Fruit fly (Drosophila melanogaster): ENCODE measurements around the gene prage.

The prage gene

DNA sequence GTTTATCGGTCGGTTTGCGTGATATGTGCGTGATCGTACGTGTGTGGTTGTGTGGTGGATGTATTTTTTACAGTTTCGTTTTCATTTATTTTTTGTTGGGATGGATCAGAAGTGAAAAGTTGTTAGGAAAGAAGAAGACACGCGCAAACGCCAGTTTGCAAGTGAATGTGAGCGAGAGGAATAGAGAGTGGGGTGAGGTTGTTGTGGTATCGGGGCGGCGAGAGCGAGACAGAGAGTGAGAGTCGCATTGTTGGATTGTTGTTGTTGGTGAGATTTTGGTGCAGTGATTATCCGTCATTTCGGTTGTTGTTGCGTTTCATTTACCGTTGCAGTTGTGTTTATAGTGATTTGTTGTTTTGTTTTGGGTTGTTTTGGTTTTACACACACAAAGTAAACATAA lies 120.0 kb downstream of the prage start (continued):
- TF ChIP-seq peb (GFP tag; IDR thresholded peaks at IDR 0.05), result no peak

DNA sequence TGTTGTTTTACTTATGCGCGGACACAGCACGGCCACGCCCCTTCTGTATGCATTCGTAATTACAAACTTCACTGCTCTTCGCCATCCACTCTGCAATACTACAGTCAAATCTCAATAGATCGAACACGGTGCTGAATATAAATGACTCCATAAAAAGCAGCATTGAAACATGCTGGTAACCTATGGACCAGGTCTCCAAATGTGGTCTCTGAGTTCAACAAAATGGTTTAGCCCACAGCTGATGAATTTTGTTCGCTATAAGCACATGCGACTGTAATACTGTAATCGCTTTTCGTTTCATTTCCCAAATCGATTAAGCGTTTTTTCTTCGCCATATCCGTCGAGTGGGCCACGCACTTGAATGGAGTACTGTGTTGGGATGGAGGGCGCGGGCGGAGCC lies 123.9 kb downstream of the prage start:
- TF ChIP-seq lab (GFP tag; optimal IDR thresholded peaks at IDR 0.05) (no peak), CG1603 (tag; optimal IDR thresholded peaks at IDR 0.05) (peak; percentile 24), CG10366 (GFP tag; IDR thresholded peaks at IDR 0.05) (peak; percentile 20; the same call in 1 of the 2 replicates), CG7786 (GFP tag; optimal IDR thresholded peaks at IDR 0.05) (no peak), CG6175 (GFP tag; IDR thresholded peaks at IDR 0.05) (no peak), CG42726 (GFP tag; IDR thresholded peaks at IDR 0.05; ENCODE audit: partially characterized antibody) (no peak), Drgx (GFP tag; IDR thresholded peaks at IDR 0.05) (peak; percentile 27; the same call in 1 of the 2 replicates), Tbp (GFP tag; optimal IDR thresholded peaks at IDR 0.05) (no peak), Atf3 (GFP tag; optimal IDR thresholded peaks at IDR 0.05) (no peak), CG9817 (tag; optimal IDR thresholded peaks at IDR 0.05) (no peak), CG3281 (GFP tag; optimal IDR thresholded peaks at IDR 0.05) (no peak), cg (GFP tag; optimal IDR thresholded peaks at IDR 0.05) (no peak), D19A (tag; optimal IDR thresholded peaks at IDR 0.05) (no peak), sens (GFP tag) (peak; percentile 6), Mad (GFP tag; optimal IDR thresholded peaks at IDR 0.05) (no peak), CG11456 (GFP tag; IDR thresholded peaks at IDR 0.05) (no peak), hbn (GFP tag; IDR thresholded peaks at IDR 0.05; ENCODE audit: partially characterized antibody) (no peak), unc-4 (GFP tag; IDR thresholded peaks at IDR 0.05; ENCODE audit: partially characterized antibody) (no peak), NC2α (GFP tag; optimal IDR thresholded peaks at IDR 0.05) (no peak), shn (GFP tag; optimal IDR thresholded peaks at IDR 0.05) (no peak), CG7963 (GFP tag; IDR thresholded peaks at IDR 0.05; ENCODE audit: partially characterized antibody) (no peak), CG11695 (GFP tag; IDR thresholded peaks at IDR 0.05) (no peak), cad (GFP tag; optimal IDR thresholded peaks at IDR 0.05) (no peak), lilli (GFP tag; optimal IDR thresholded peaks at IDR 0.05) (peak; percentile 8), BEAF-32 (GFP tag; optimal IDR thresholded peaks at IDR 0.05) (no peak), CG15073 (GFP tag; optimal IDR thresholded peaks at IDR 0.05) (no peak), row (GFP tag; IDR thresholded peaks at IDR 0.05) (peak; percentile 24; the same call in 1 of the 3 replicates), CG6689 (GFP tag; IDR thresholded peaks at IDR 0.05) (no peak; the same call in 1 of the 2 replicates), prd (optimal IDR thresholded peaks at IDR 0.05) (no peak), prd (GFP tag; IDR thresholded peaks at IDR 0.05) (peak; percentile 37; the same call in 1 of the 3 replicates), CG6683 (GFP tag; optimal IDR thresholded peaks at IDR 0.05) (no peak), MBD-R2 (GFP tag; IDR thresholded peaks at IDR 0.05) (no peak), gem (tag; optimal IDR thresholded peaks at IDR 0.05) (no peak), mld (GFP tag; IDR thresholded peaks at IDR 0.05; ENCODE audit: partially characterized antibody) (no peak), CG14050 (GFP tag; IDR thresholded peaks at IDR 0.05) (no peak), Side (GFP tag; optimal IDR thresholded peaks at IDR 0.05) (no peak), CG5180 (GFP tag; optimal IDR thresholded peaks at IDR 0.05) (no peak), CG33557 (GFP tag; optimal IDR thresholded peaks at IDR 0.05) (no peak), Xbp1 (GFP tag; optimal IDR thresholded peaks at IDR 0.05) (no peak), corto (GFP tag; optimal IDR thresholded peaks at IDR 0.05) (no peak), grau (tag; optimal IDR thresholded peaks at IDR 0.05) (peak; percentile 67), Optix (GFP tag; IDR thresholded peaks at IDR 0.05) (no peak), Mrtf (GFP tag; IDR thresholded peaks at IDR 0.05) (no peak), ro (GFP tag; IDR thresholded peaks at IDR 0.05) (no peak), emc (GFP tag; optimal IDR thresholded peaks at IDR 0.05) (no peak), HLH4C (GFP tag; IDR thresholded peaks at IDR 0.05; ENCODE audit: partially characterized antibody) (no peak), CG12744 (GFP tag; optimal IDR thresholded peaks at IDR 0.05) (no peak), CG11504 (tag; optimal IDR thresholded peaks at IDR 0.05) (peak; percentile 4), CG2889 (GFP tag; IDR thresholded peaks at IDR 0.05) (no peak)

All from whole organism, embryonic.